Worm (Caenorhabditis elegans) whole organism, L1 larva: ENCODE data around the gene henn-1.

Experiments used
- C04F5.9 ChIP-seq: sonication (generic microtip); optimal IDR thresholded peaks from 2 replicates; lab custom pipeline; 2016; ENCODE audit warnings: missing genetic modification characterization, missing compliant biosample characterization
- C16A3.4 ChIP-seq: fragments of 150-350 bp; optimal IDR thresholded peaks from 2 replicates; lab custom pipeline; 2014; ENCODE audit warnings: missing biosample characterization, missing genetic modification characterization
- aha-1 ChIP-seq: fragments of 150-350 bp; optimal IDR thresholded peaks from 2 replicates; lab custom pipeline; 2014; ENCODE audit warnings: missing biosample characterization, missing genetic modification characterization
- ama-1 ChIP-seq: fragments of 150-350 bp; optimal IDR thresholded peaks from 2 replicates; lab custom pipeline; 2014
- dpl-1 ChIP-seq, 3 experiments: fragments of 150-350 bp in 2 of 3; sonication (generic microtip) in 1 of 3; optimal IDR thresholded peaks; 2 replicates each; lab custom pipeline; 2014 to 2017; ENCODE audit warnings: missing biosample characterization in 3 of 3, missing genetic modification characterization in 3 of 3, missing genetic modification reagents in 3 of 3
- dsc-1 ChIP-seq: sonication (generic microtip); optimal IDR thresholded peaks from 2 replicates; lab custom pipeline; 2016; ENCODE audit warnings: mild to moderate bottlenecking, missing genetic modification characterization, missing compliant biosample characterization
- efl-1 ChIP-seq, 4 experiments: fragments of 150-350 bp; optimal IDR thresholded peaks in 3 of 4; peaks in 1 of 4; 1 replicate in 1 of 4; 2 replicates in 3 of 4; lab custom pipeline; 2014; ENCODE audit warnings: missing biosample characterization in 2 of 4, missing genetic modification characterization in 2 of 4, missing genetic modification reagents in 2 of 4
- efl-3 ChIP-seq: fragments of 200-800 bp; sonication (Bioruptor generic); optimal IDR thresholded peaks from 2 replicates; lab custom pipeline; 2018; ENCODE audit warnings: mild to moderate bottlenecking, missing genetic modification characterization, missing compliant biosample characterization
- egl-27 ChIP-seq, 2 experiments: fragments of 150-350 bp in 1 of 2; sonication (generic microtip); optimal IDR thresholded peaks; 3 replicates each; lab custom pipeline; 2017 to 2018; ENCODE audit warnings: missing biosample characterization in 2 of 2, missing genetic modification characterization in 2 of 2, missing genetic modification reagents in 2 of 2
- fkh-8 ChIP-seq: sonication (generic microtip); optimal IDR thresholded peaks from 2 replicates; lab custom pipeline; 2016; ENCODE audit warnings: mild to moderate bottlenecking, missing genetic modification characterization, missing compliant biosample characterization
- irx-1 ChIP-seq: sonication (generic microtip); optimal IDR thresholded peaks from 2 replicates; lab custom pipeline; 2016; ENCODE audit warnings: missing genetic modification characterization, missing compliant biosample characterization
- isw-1 ChIP-seq: fragments of 200-800 bp; sonication (Bioruptor generic); IDR thresholded peaks from 2 replicates; pipeline ENCODE4 v1.3.6; 2022; ENCODE audit warnings: missing genetic modification characterization, missing compliant biosample characterization
- lin-14 ChIP-seq: fragments of 200-800 bp; sonication (Bioruptor generic); optimal IDR thresholded peaks from 2 replicates; lab custom pipeline; 2018; ENCODE audit warnings: mild to moderate bottlenecking, missing genetic modification characterization, moderate library complexity, missing compliant biosample characterization
- lin-35 ChIP-seq, 2 experiments: fragments of 150-350 bp; optimal IDR thresholded peaks; 2 replicates each; lab custom pipeline; 2014; ENCODE audit warnings: missing biosample characterization in 2 of 2, missing genetic modification characterization in 2 of 2, missing genetic modification reagents in 2 of 2
- lin-39 ChIP-seq: fragments of 150-350 bp; optimal IDR thresholded peaks from 2 replicates; lab custom pipeline; 2014; ENCODE audit warnings: missing biosample characterization, missing genetic modification reagents, missing genetic modification characterization
- lir-3 ChIP-seq: sonication (generic microtip); optimal IDR thresholded peaks from 2 replicates; lab custom pipeline; 2016; ENCODE audit warnings: mild to moderate bottlenecking, missing genetic modification characterization, moderate library complexity, missing compliant biosample characterization; ENCODE audit not compliant: poor library complexity
- lsy-2 ChIP-seq, 2 experiments: fragments of 150-350 bp; optimal IDR thresholded peaks; 2 replicates each; lab custom pipeline; 2014; ENCODE audit warnings: missing biosample characterization in 2 of 2, missing genetic modification characterization in 2 of 2
- mab-9 ChIP-seq: fragments of 200-800 bp; sonication (Bioruptor generic); IDR thresholded peaks from 2 replicates; pipeline ENCODE4 v1.3.6; 2022; ENCODE audit warnings: missing genetic modification reagents, missing genetic modification characterization, missing compliant biosample characterization
- mdl-1 ChIP-seq, 2 experiments: fragments of 150-350 bp; optimal IDR thresholded peaks; 2 replicates each; lab custom pipeline; 2014 to 2017; ENCODE audit warnings: missing biosample characterization in 2 of 2, missing genetic modification characterization in 2 of 2, inconsistent platforms in 1 of 2
- mep-1 ChIP-seq: fragments of 150-350 bp; optimal IDR thresholded peaks from 2 replicates; lab custom pipeline; 2014; ENCODE audit warnings: missing biosample characterization, missing genetic modification characterization
- nhr-237 ChIP-seq: fragments of 150-350 bp; optimal IDR thresholded peaks from 2 replicates; lab custom pipeline; 2014; ENCODE audit warnings: missing biosample characterization, missing genetic modification characterization
- nhr-28 ChIP-seq: fragments of 150-350 bp; optimal IDR thresholded peaks from 2 replicates; lab custom pipeline; 2014; ENCODE audit warnings: missing biosample characterization, missing genetic modification characterization
- nhr-47 ChIP-seq: sonication (generic microtip); optimal IDR thresholded peaks from 2 replicates; lab custom pipeline; 2016; ENCODE audit warnings: mild to moderate bottlenecking, missing genetic modification characterization, moderate library complexity, missing compliant biosample characterization
- nhr-71 ChIP-seq: sonication (generic microtip); optimal IDR thresholded peaks from 2 replicates; lab custom pipeline; 2016; ENCODE audit warnings: mild to moderate bottlenecking, missing genetic modification characterization, moderate library complexity, missing compliant biosample characterization
- nhr-77 ChIP-seq: fragments of 150-350 bp; optimal IDR thresholded peaks from 2 replicates; lab custom pipeline; 2014; ENCODE audit warnings: missing biosample characterization, missing genetic modification characterization
- sox-4 ChIP-seq: sonication (generic microtip); optimal IDR thresholded peaks from 2 replicates; lab custom pipeline; 2016; ENCODE audit warnings: missing genetic modification characterization, missing compliant biosample characterization
- sptf-1 ChIP-seq: fragments of 150-350 bp; optimal IDR thresholded peaks from 2 replicates; lab custom pipeline; 2014; ENCODE audit warnings: missing biosample characterization, missing genetic modification characterization
- sup-37 ChIP-seq: fragments of 200-800 bp; sonication (Bioruptor generic); optimal IDR thresholded peaks from 2 replicates; lab custom pipeline; 2018; ENCODE audit warnings: mild to moderate bottlenecking, missing genetic modification characterization, missing compliant biosample characterization
- unc-30 ChIP-seq: sonication (generic microtip); optimal IDR thresholded peaks from 2 replicates; lab custom pipeline; 2017; ENCODE audit warnings: missing biosample characterization, missing genetic modification characterization
- unc-62 ChIP-seq: fragments of 150-350 bp; optimal IDR thresholded peaks from 2 replicates; lab custom pipeline; 2014; ENCODE audit warnings: missing biosample characterization, missing genetic modification reagents, missing genetic modification characterization
- unc-86 ChIP-seq: sonication (generic microtip); optimal IDR thresholded peaks from 2 replicates; lab custom pipeline; 2016; ENCODE audit warnings: missing genetic modification characterization, missing compliant biosample characterization
- unc-98 ChIP-seq: fragments of 200-800 bp; sonication (Bioruptor generic); IDR thresholded peaks from 2 replicates; pipeline ENCODE4 v1.3.6; 2022; ENCODE audit warnings: missing genetic modification characterization, missing compliant biosample characterization
- ztf-11 ChIP-seq, 2 experiments: sonication (generic microtip); optimal IDR thresholded peaks; 2 replicates each; lab custom pipeline; 2016 to 2017; ENCODE audit warnings: missing genetic modification characterization in 2 of 2, missing biosample characterization in 1 of 2, missing compliant biosample characterization in 1 of 2
- ztf-4 ChIP-seq: fragments of 150-350 bp; optimal IDR thresholded peaks from 2 replicates; lab custom pipeline; 2014; ENCODE audit warnings: missing biosample characterization, missing genetic modification characterization

henn-1 gene

ce11 chrIII:8232634-8233033 is at the start of gene henn-1:
Gene henn-1, plus strand, starts transcription at chrIII:8232651.
- TF ChIP-seq lin-39 (tag; lab: Kevin White, UChicago) (no peak), sptf-1 (tag; lab: Kevin White, UChicago) (no peak), lsy-2 (tag; optimal IDR thresholded peaks at IDR 0.05; lab: Kevin White, UChicago) (peak in 1 of 2 experiments; percentile 15), C04F5.9 (no peak), irx-1 (peak; percentile 3), nhr-71 (no peak), efl-1 (optimal IDR thresholded peaks at IDR 0.05; lab: Kevin White, UChicago) (no peak), efl-1 (GFP tag; optimal IDR thresholded peaks at IDR 0.05 in 1 of 2; lab: Kevin White, UChicago) (peak in 1 of 2 experiments; percentile 90), nhr-47 (tag; lab: Kevin White, UChicago) (peak; percentile 4), ama-1 (lab: Kevin White, UChicago) (peak; percentile 22)

ce11 chrIII:8185130-8185529 is 47.3 kb upstream of the henn-1 start:
- TF ChIP-seq lin-14 (GFP tag; lab: Kevin White, UChicago) (no peak), mep-1 (tag; lab: Kevin White, UChicago) (no peak), sox-4 (tag; lab: Kevin White, UChicago) (no peak), unc-62 (no peak), C16A3.4 (tag; lab: Kevin White, UChicago) (no peak)

- TF ChIP-seq unc-30: no peak
- TF ChIP-seq lin-35 (GFP tag; optimal IDR thresholded peaks at IDR 0.05; lab: Kevin White, UChicago): no peak
- TF ChIP-seq nhr-237: no peak
- TF ChIP-seq egl-27 (tag; optimal IDR thresholded peaks at IDR 0.05; lab: Kevin White, UChicago): no peak
- TF ChIP-seq ztf-11 (tag; optimal IDR thresholded peaks at IDR 0.05; lab: Kevin White, UChicago): no peak
- TF ChIP-seq dsc-1 (tag; lab: Kevin White, UChicago): no peak
- TF ChIP-seq efl-3 (GFP tag; lab: Kevin White, UChicago): no peak
- no peak for TF ChIP-seq mdl-1 (tag; optimal IDR thresholded peaks at IDR 0.05; lab: Kevin White, UChicago)
- no peak for TF ChIP-seq nhr-77 (tag; lab: Kevin White, UChicago)
- no peak for TF ChIP-seq unc-86 (tag; lab: Kevin White, UChicago)
- no peak for TF ChIP-seq sup-37 (GFP tag; lab: Kevin White, UChicago)
- TF ChIP-seq unc-98: no peak
- TF ChIP-seq nhr-28 (tag; lab: Kevin White, UChicago): no peak
- no peak for TF ChIP-seq lir-3 (tag; lab: Kevin White, UChicago)
- TF ChIP-seq mab-9 (GFP tag; lab: Robert Waterston, UW): no peak
These were observed 41.9 kb upstream of the henn-1 start, which contains the start of gene C50C3.19 for ce11 chrIII:8190505-8190904. Gene C50C3.19, plus strand, starts transcription at chrIII:8190805.

DNA sequence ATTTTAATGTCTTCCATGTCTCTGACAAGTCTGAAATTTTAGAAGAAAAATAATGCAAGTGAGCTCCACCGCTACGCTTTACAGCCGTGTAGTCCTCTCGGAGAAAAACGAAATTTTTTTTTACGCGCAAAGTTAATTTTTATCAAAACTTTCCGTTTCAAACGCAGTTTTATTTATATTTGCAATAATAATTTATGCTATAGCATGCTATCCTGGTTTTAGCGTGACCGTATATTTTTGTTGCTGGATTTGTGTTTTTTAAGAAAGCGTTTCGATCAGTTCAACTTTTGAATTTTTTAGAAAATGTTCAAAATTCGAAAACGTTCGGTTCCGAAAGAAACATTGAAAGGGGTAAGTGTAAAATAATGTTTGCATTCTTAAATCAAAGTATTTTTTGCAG is 40.8 kb upstream of the henn-1 start, which contains the start of gene C50C3.1:
Gene C50C3.1, plus strand, starts transcription at position 301 of the 400 bp plus-strand sequence.
- TF ChIP-seq isw-1 (GFP tag; lab: Robert Waterston, UW) (no peak), efl-1 (optimal IDR thresholded peaks at IDR 0.05; lab: Kevin White, UChicago) (peak in 1 of 2 experiments; percentile 17), efl-1 (GFP tag; optimal IDR thresholded peaks at IDR 0.05 in 1 of 2; lab: Kevin White, UChicago) (no peak)

DNA sequence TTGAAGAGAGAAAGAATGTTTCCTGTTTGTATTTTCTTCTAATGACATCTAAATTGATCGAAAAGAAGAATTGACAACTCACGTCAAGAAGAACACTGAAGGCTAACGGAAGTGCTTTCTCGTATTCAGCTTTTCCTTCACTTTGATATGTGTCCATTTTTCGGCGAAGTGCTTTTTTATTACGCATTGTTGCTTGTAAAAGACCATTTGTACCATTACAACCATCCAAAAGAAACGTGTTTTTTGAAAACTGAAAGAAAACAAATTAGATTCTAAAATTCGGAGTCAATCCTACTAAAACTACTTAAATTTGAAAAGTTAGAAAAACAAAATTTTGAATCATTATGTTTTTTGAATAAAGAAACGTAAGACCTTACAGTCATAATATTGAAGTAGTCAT is 33.4 kb upstream of the henn-1 start:
- no peak for TF ChIP-seq dpl-1 (GFP tag; optimal IDR thresholded peaks at IDR 0.05; lab: Kevin White, UChicago)
- no peak for TF ChIP-seq ztf-4 (tag; lab: Kevin White, UChicago)
- no peak for TF ChIP-seq fkh-8 (tag; lab: Kevin White, UChicago)
- no peak for TF ChIP-seq aha-1
- TF ChIP-seq, all 84 proteins: peak for 0
